Worm (Caenorhabditis elegans) whole organism, L1 larva: ENCODE measurements around the gene egl-2.
A peak's percentile ranks its signal among the peaks of the same experiment; 100 is the strongest.

Source experiments
- Y116A8C.19 ChIP-seq: sonication (generic microtip); optimal IDR thresholded peaks from 2 replicates; lab custom pipeline; 2016; ENCODE audit warnings: missing compliant biosample characterization, missing genetic modification characterization, borderline replicate concordance
- alr-1 ChIP-seq: fragments of 200-800 bp; sonication (Bioruptor generic); optimal IDR thresholded peaks from 2 replicates; lab custom pipeline; 2018; ENCODE audit warnings: borderline replicate concordance, mild to moderate bottlenecking, missing genetic modification characterization, missing compliant biosample characterization
- aly-2 ChIP-seq: fragments of 150-350 bp; optimal IDR thresholded peaks from 2 replicates; lab custom pipeline; 2014; ENCODE audit warnings: missing biosample characterization, missing genetic modification characterization
- ama-1 ChIP-seq: fragments of 150-350 bp; optimal IDR thresholded peaks from 2 replicates; lab custom pipeline; 2014
- ceh-63 ChIP-seq: fragments of 200-800 bp; sonication (Bioruptor generic); optimal IDR thresholded peaks from 2 replicates; lab custom pipeline; 2018; ENCODE audit warnings: mild to moderate bottlenecking, missing genetic modification characterization, missing compliant biosample characterization
- ceh-8 ChIP-seq: fragments of 200-800 bp; sonication (Bioruptor generic); optimal IDR thresholded peaks from 2 replicates; lab custom pipeline; 2018; ENCODE audit warnings: mild to moderate bottlenecking, missing genetic modification characterization, moderate library complexity, missing compliant biosample characterization
- ceh-82 ChIP-seq, 3 experiments: fragments of 150-350 bp in 1 of 3; sonication (generic microtip) in 2 of 3; optimal IDR thresholded peaks; 2 replicates each; lab custom pipeline; 2014 to 2017; ENCODE audit warnings: missing biosample characterization in 3 of 3, missing genetic modification characterization in 3 of 3
- ces-1 ChIP-seq: fragments of 150-350 bp; optimal IDR thresholded peaks from 2 replicates; lab custom pipeline; 2014; ENCODE audit warnings: missing biosample characterization, missing genetic modification reagents, missing genetic modification characterization
- dpl-1 ChIP-seq, 3 experiments: fragments of 150-350 bp in 2 of 3; sonication (generic microtip) in 1 of 3; optimal IDR thresholded peaks; 2 replicates each; lab custom pipeline; 2014 to 2017; ENCODE audit warnings: missing biosample characterization in 3 of 3, missing genetic modification characterization in 3 of 3, missing genetic modification reagents in 3 of 3
- dsc-1 ChIP-seq: sonication (generic microtip); optimal IDR thresholded peaks from 2 replicates; lab custom pipeline; 2016; ENCODE audit warnings: mild to moderate bottlenecking, missing genetic modification characterization, missing compliant biosample characterization
- efl-1 ChIP-seq, 4 experiments: fragments of 150-350 bp; optimal IDR thresholded peaks in 3 of 4; peaks in 1 of 4; 1 replicate in 1 of 4; 2 replicates in 3 of 4; lab custom pipeline; 2014; ENCODE audit warnings: missing biosample characterization in 2 of 4, missing genetic modification characterization in 2 of 4, missing genetic modification reagents in 2 of 4
- egl-13 ChIP-seq: sonication (generic microtip); optimal IDR thresholded peaks from 2 replicates; lab custom pipeline; 2016; ENCODE audit warnings: missing genotype, missing genetic modification reagents, missing genetic modification characterization, missing compliant biosample characterization
- egl-27 ChIP-seq, 2 experiments: fragments of 150-350 bp in 1 of 2; sonication (generic microtip); optimal IDR thresholded peaks; 3 replicates each; lab custom pipeline; 2017 to 2018; ENCODE audit warnings: missing biosample characterization in 2 of 2, missing genetic modification characterization in 2 of 2, missing genetic modification reagents in 2 of 2
- elt-2 ChIP-seq: sonication (generic microtip); optimal IDR thresholded peaks from 2 replicates; lab custom pipeline; 2016; ENCODE audit warnings: missing genetic modification characterization, mild to moderate bottlenecking, inconsistent platforms, missing compliant biosample characterization, missing genetic modification reagents
- elt-3 ChIP-seq, 6 experiments: fragments of 150-350 bp in 1 of 6; sonication (generic microtip); optimal IDR thresholded peaks; 2 replicates each; lab custom pipeline; 2017 to 2018; ENCODE audit warnings: missing biosample characterization in 6 of 6, missing genetic modification characterization in 6 of 6, inconsistent platforms in 1 of 6
- ets-5 ChIP-seq: fragments of 200-800 bp; sonication (Bioruptor generic); IDR thresholded peaks from 2 replicates; pipeline ENCODE4 v1.3.6; 2022; ENCODE audit warnings: missing genetic modification characterization, missing compliant biosample characterization
- fkh-4 ChIP-seq: sonication (generic microtip); optimal IDR thresholded peaks from 2 replicates; lab custom pipeline; 2016; ENCODE audit warnings: missing compliant biosample characterization, missing genetic modification characterization, borderline replicate concordance
- fkh-8 ChIP-seq: sonication (generic microtip); optimal IDR thresholded peaks from 2 replicates; lab custom pipeline; 2016; ENCODE audit warnings: mild to moderate bottlenecking, missing genetic modification characterization, missing compliant biosample characterization
- irx-1 ChIP-seq: sonication (generic microtip); optimal IDR thresholded peaks from 2 replicates; lab custom pipeline; 2016; ENCODE audit warnings: missing genetic modification characterization, missing compliant biosample characterization
- lin-14 ChIP-seq: fragments of 200-800 bp; sonication (Bioruptor generic); optimal IDR thresholded peaks from 2 replicates; lab custom pipeline; 2018; ENCODE audit warnings: mild to moderate bottlenecking, missing genetic modification characterization, moderate library complexity, missing compliant biosample characterization
- lin-35 ChIP-seq, 2 experiments: fragments of 150-350 bp; optimal IDR thresholded peaks; 2 replicates each; lab custom pipeline; 2014; ENCODE audit warnings: missing biosample characterization in 2 of 2, missing genetic modification characterization in 2 of 2, missing genetic modification reagents in 2 of 2
- lin-39 ChIP-seq: fragments of 150-350 bp; optimal IDR thresholded peaks from 2 replicates; lab custom pipeline; 2014; ENCODE audit warnings: missing biosample characterization, missing genetic modification reagents, missing genetic modification characterization
- mab-9 ChIP-seq: fragments of 200-800 bp; sonication (Bioruptor generic); IDR thresholded peaks from 2 replicates; pipeline ENCODE4 v1.3.6; 2022; ENCODE audit warnings: missing genetic modification reagents, missing genetic modification characterization, missing compliant biosample characterization
- mef-2 ChIP-seq: fragments of 150-350 bp; optimal IDR thresholded peaks from 2 replicates; lab custom pipeline; 2014; ENCODE audit warnings: missing biosample characterization, missing genetic modification characterization
- nhr-11 ChIP-seq: fragments of 150-350 bp; optimal IDR thresholded peaks from 2 replicates; lab custom pipeline; 2014; ENCODE audit warnings: missing biosample characterization, missing genetic modification characterization
- nhr-12 ChIP-seq: sonication (generic microtip); optimal IDR thresholded peaks from 2 replicates; lab custom pipeline; 2017; ENCODE audit warnings: missing biosample characterization, missing genetic modification characterization
- nhr-20 ChIP-seq: sonication (generic microtip); optimal IDR thresholded peaks from 2 replicates; lab custom pipeline; 2016; ENCODE audit warnings: mild to moderate bottlenecking, missing genetic modification characterization, missing compliant biosample characterization
- nhr-47 ChIP-seq: sonication (generic microtip); optimal IDR thresholded peaks from 2 replicates; lab custom pipeline; 2016; ENCODE audit warnings: mild to moderate bottlenecking, missing genetic modification characterization, moderate library complexity, missing compliant biosample characterization
- nhr-71 ChIP-seq: sonication (generic microtip); optimal IDR thresholded peaks from 2 replicates; lab custom pipeline; 2016; ENCODE audit warnings: mild to moderate bottlenecking, missing genetic modification characterization, moderate library complexity, missing compliant biosample characterization
- nhr-77 ChIP-seq: fragments of 150-350 bp; optimal IDR thresholded peaks from 2 replicates; lab custom pipeline; 2014; ENCODE audit warnings: missing biosample characterization, missing genetic modification characterization
- nhr-84 ChIP-seq: sonication (generic microtip); optimal IDR thresholded peaks from 2 replicates; lab custom pipeline; 2017; ENCODE audit warnings: missing biosample characterization, missing genetic modification characterization
- nhr-85 ChIP-seq: sonication (generic microtip); peaks from one replicate; lab custom pipeline; 2016; ENCODE audit warnings: missing genetic modification characterization, inconsistent platforms, missing compliant biosample characterization
- pax-3 ChIP-seq: fragments of 200-800 bp; sonication (Bioruptor generic); optimal IDR thresholded peaks from 2 replicates; lab custom pipeline; 2018; ENCODE audit warnings: mild to moderate bottlenecking, missing genetic modification characterization, moderate library complexity, missing compliant biosample characterization
- rnt-1 ChIP-seq: sonication (generic microtip); optimal IDR thresholded peaks from 2 replicates; lab custom pipeline; 2016; ENCODE audit warnings: mild to moderate bottlenecking, missing genetic modification characterization, moderate library complexity, missing compliant biosample characterization
- skn-1 ChIP-seq: fragments of 150-350 bp; optimal IDR thresholded peaks from 2 replicates; lab custom pipeline; 2014; ENCODE audit warnings: missing biosample characterization, missing genetic modification characterization
- snu-23 ChIP-seq: sonication (generic microtip); optimal IDR thresholded peaks from 2 replicates; lab custom pipeline; 2016; ENCODE audit warnings: missing genetic modification characterization, missing compliant biosample characterization
- sptf-1 ChIP-seq: fragments of 150-350 bp; optimal IDR thresholded peaks from 2 replicates; lab custom pipeline; 2014; ENCODE audit warnings: missing biosample characterization, missing genetic modification characterization
- swsn-7 ChIP-seq: sonication (generic microtip); optimal IDR thresholded peaks from 2 replicates; lab custom pipeline; 2016; ENCODE audit warnings: missing genetic modification characterization, missing compliant biosample characterization
- unc-86 ChIP-seq: sonication (generic microtip); optimal IDR thresholded peaks from 2 replicates; lab custom pipeline; 2016; ENCODE audit warnings: missing genetic modification characterization, missing compliant biosample characterization
- unc-98 ChIP-seq: fragments of 200-800 bp; sonication (Bioruptor generic); IDR thresholded peaks from 2 replicates; pipeline ENCODE4 v1.3.6; 2022; ENCODE audit warnings: missing genetic modification characterization, missing compliant biosample characterization
- vab-15 ChIP-seq: sonication (generic microtip); optimal IDR thresholded peaks from 2 replicates; lab custom pipeline; 2017; ENCODE audit warnings: missing genotype, mild to moderate bottlenecking, missing genetic modification characterization, missing compliant biosample characterization
- xbp-1 ChIP-seq: sonication (generic microtip); optimal IDR thresholded peaks from 2 replicates; lab custom pipeline; 2016; ENCODE audit warnings: missing genetic modification characterization, missing compliant biosample characterization

The egl-2 gene

ce11 chrV:1307730-1308129 lies 8.6 kb upstream of the egl-2 start:
- TF ChIP-seq fkh-4 (tag; lab: Kevin White, UChicago) (peak; percentile 81), nhr-47 (tag; lab: Kevin White, UChicago) (no peak), unc-86 (tag; lab: Kevin White, UChicago) (no peak), dsc-1 (tag; lab: Kevin White, UChicago) (peak; percentile 96)

- TF ChIP-seq Y116A8C.19 (tag; lab: Kevin White, UChicago) (no peak), alr-1 (tag; lab: Kevin White, UChicago) (no peak), ceh-63 (GFP tag; lab: Kevin White, UChicago) (no peak), dsc-1 (tag; lab: Kevin White, UChicago) (no peak), nhr-71 (tag; lab: Kevin White, UChicago) (no peak), nhr-77 (tag; lab: Kevin White, UChicago) (no peak), lin-39 (tag; lab: Kevin White, UChicago) (no peak), nhr-11 (no peak), ces-1 (no peak), skn-1 (tag; lab: Kevin White, UChicago) (no peak), ama-1 (no peak), xbp-1 (no peak), mab-9 (GFP tag; lab: Robert Waterston, UW) (no peak), sptf-1 (tag; lab: Kevin White, UChicago) (no peak)
Measured at ce11 chrV:1305846-1306245, 6.7 kb upstream of the egl-2 start.

ce11 chrV:1302090-1302489 lies 3.0 kb upstream of the egl-2 start:
- TF ChIP-seq efl-1 (optimal IDR thresholded peaks at IDR 0.05; lab: Kevin White, UChicago) (no peak), efl-1 (GFP tag; optimal IDR thresholded peaks at IDR 0.05 in 1 of 2; lab: Kevin White, UChicago) (no peak), nhr-47 (tag; lab: Kevin White, UChicago) (no peak)

ce11 chrV:1287276-1287675 lies 11.9 kb downstream of the egl-2 start:
- TF ChIP-seq fkh-8 (peak; percentile 64), ces-1 (no peak), lin-35 (GFP tag; optimal IDR thresholded peaks at IDR 0.05; lab: Kevin White, UChicago) (peak in 1 of 2 experiments; percentile 11), nhr-84 (tag; lab: Kevin White, UChicago) (no peak)

- TF ChIP-seq elt-3 (tag; optimal IDR thresholded peaks at IDR 0.05; lab: Kevin White, UChicago) (peak in 1 of 6 experiments; percentile 47), skn-1 (tag; lab: Kevin White, UChicago) (peak; percentile 69), lin-35 (GFP tag; optimal IDR thresholded peaks at IDR 0.05; lab: Kevin White, UChicago) (peak; percentile 10 to 44), aly-2 (no peak), vab-15 (tag; lab: Kevin White, UChicago) (no peak), snu-23 (GFP tag; lab: Kevin White, UChicago) (peak; percentile 62), nhr-77 (tag; lab: Kevin White, UChicago) (no peak), nhr-11 (no peak), ceh-8 (GFP tag; lab: Kevin White, UChicago) (no peak), rnt-1 (tag; lab: Kevin White, UChicago) (peak; percentile 50), mef-2 (tag; lab: Kevin White, UChicago) (no peak), efl-1 (optimal IDR thresholded peaks at IDR 0.05; lab: Kevin White, UChicago) (peak in 1 of 2 experiments; percentile 66), efl-1 (GFP tag; optimal IDR thresholded peaks at IDR 0.05 in 1 of 2; lab: Kevin White, UChicago) (peak; percentile 37), egl-13 (no peak), swsn-7 (tag; lab: Kevin White, UChicago) (peak; percentile 12), unc-98 (GFP tag; lab: Robert Waterston, UW) (no peak), nhr-85 (tag; lab: Kevin White, UChicago) (peak; percentile 57), sptf-1 (tag; lab: Kevin White, UChicago) (no peak), ama-1 (no peak), irx-1 (tag; lab: Kevin White, UChicago) (peak; percentile 25), lin-14 (GFP tag; lab: Kevin White, UChicago) (peak; percentile 90), elt-2 (tag; lab: Kevin White, UChicago) (no peak), ceh-82 (tag; optimal IDR thresholded peaks at IDR 0.05; lab: Kevin White, UChicago) (peak in 1 of 3 experiments; percentile 55), ets-5 (GFP tag; lab: Robert Waterston, UW) (no peak), pax-3 (no peak), egl-27 (tag; optimal IDR thresholded peaks at IDR 0.05; lab: Kevin White, UChicago) (no peak), dpl-1 (GFP tag; optimal IDR thresholded peaks at IDR 0.05; lab: Kevin White, UChicago) (peak in 2 of 3 experiments; percentile 5 to 23), fkh-8 (no peak), nhr-71 (tag; lab: Kevin White, UChicago) (peak; percentile 47), nhr-12 (tag; lab: Kevin White, UChicago) (no peak), nhr-20 (peak; percentile 41)
Measured at ce11 chrV:1285657-1286123, 13.4 kb downstream of the egl-2 start, which contains the start of gene tank-1. TSS of gene tank-1 (minus strand) at chrV:1285707.
